Fruit fly (Drosophila melanogaster) whole organism, embryonic: ENCODE measurements around the gene Adat1.
A peak's percentile ranks its signal among the peaks of the same experiment; 100 is the strongest.

ENCODE experiments used
- Abd-B ChIP-seq: fragments of 200-800 bp; sonication (Bioruptor generic); optimal IDR thresholded peaks from 2 replicates; lab custom pipeline; 2018; ENCODE audit warnings: missing biosample characterization, mild to moderate bottlenecking, missing genetic modification characterization, moderate library complexity
- Aef1 ChIP-seq: fragments of 200-800 bp; sonication (Bioruptor generic); IDR thresholded peaks from 3 replicates; pipeline ENCODE4 v1.3.6; 2022; ENCODE audit warnings: missing biosample characterization, missing genetic modification characterization
- CG10565 ChIP-seq: fragments of 200-800 bp; sonication (Bioruptor generic); optimal IDR thresholded peaks from 3 replicates; lab custom pipeline; 2016; ENCODE audit warnings: missing biosample characterization, mild to moderate bottlenecking, missing genetic modification characterization
- CG10979 ChIP-seq: fragments of 200-800 bp; sonication (Bioruptor generic); optimal IDR thresholded peaks from 2 replicates; lab custom pipeline; 2018; ENCODE audit warnings: missing biosample characterization, mild to moderate bottlenecking, missing genetic modification characterization, moderate library complexity
- CG12769 ChIP-seq: fragments of 200-800 bp; sonication (Bioruptor generic); optimal IDR thresholded peaks from 2 replicates; lab custom pipeline; 2019; ENCODE audit warnings: missing biosample characterization, mild to moderate bottlenecking, missing genetic modification characterization, moderate library complexity
- CG13287 ChIP-seq: fragments of 200-800 bp; sonication (Bioruptor generic); IDR thresholded peaks from 2 replicates; pipeline ENCODE4 v1.3.6; 2022; ENCODE audit warnings: missing biosample characterization, missing genetic modification characterization; ENCODE audit not compliant: partially characterized antibody
- CG15514 ChIP-seq: fragments of 200-800 bp; sonication (Bioruptor generic); optimal IDR thresholded peaks from 3 replicates; lab custom pipeline; 2017; ENCODE audit warnings: missing biosample characterization, missing genetic modification characterization, mild to moderate bottlenecking, moderate library complexity, missing genetic modification reagents
- CG15601 ChIP-seq: fragments of 200-800 bp; sonication (Bioruptor generic); optimal IDR thresholded peaks from 3 replicates; lab custom pipeline; 2019; ENCODE audit warnings: missing biosample characterization, mild to moderate bottlenecking, missing genetic modification characterization, moderate library complexity
- CG17829 ChIP-seq: fragments of 200-800 bp; optimal IDR thresholded peaks from 2 replicates; lab custom pipeline; 2019; ENCODE audit warnings: missing biosample characterization, mild to moderate bottlenecking, missing genetic modification characterization, moderate library complexity
- CG18619 ChIP-seq: fragments of 200-800 bp; sonication (Bioruptor generic); optimal IDR thresholded peaks from 3 replicates; lab custom pipeline; 2017; ENCODE audit warnings: missing biosample characterization, mild to moderate bottlenecking, missing genetic modification characterization
- CG30020 ChIP-seq: fragments of 200-800 bp; optimal IDR thresholded peaks from 2 replicates; lab custom pipeline; 2019; ENCODE audit warnings: missing biosample characterization, mild to moderate bottlenecking, missing genetic modification characterization, moderate library complexity
- CG30403 ChIP-seq: fragments of 200-800 bp; sonication (Bioruptor generic); optimal IDR thresholded peaks from 3 replicates; lab custom pipeline; 2016; ENCODE audit warnings: missing biosample characterization, missing genetic modification characterization
- CG33213 ChIP-seq: fragments of 200-800 bp; sonication (Bioruptor generic); optimal IDR thresholded peaks from 3 replicates; lab custom pipeline; 2016; ENCODE audit warnings: missing biosample characterization, missing genetic modification characterization
- CG3847 ChIP-seq: fragments of 200-800 bp; sonication (Bioruptor generic); IDR thresholded peaks from 2 replicates; pipeline ENCODE4 v1.3.6; 2022; ENCODE audit warnings: missing biosample characterization, missing genetic modification characterization
- CG42726 ChIP-seq: fragments of 200-800 bp; sonication (Bioruptor generic); IDR thresholded peaks from 2 replicates; pipeline ENCODE4 v1.3.6; 2022; ENCODE audit warnings: missing biosample characterization, missing genetic modification characterization; ENCODE audit not compliant: partially characterized antibody
- CG4730 ChIP-seq: fragments of 200-800 bp; sonication (Bioruptor generic); IDR thresholded peaks from 2 replicates; pipeline ENCODE4 v1.3.6; 2022; ENCODE audit warnings: missing biosample characterization, missing genetic modification characterization
- CG7839 ChIP-seq: fragments of 200-800 bp; sonication (Bioruptor generic); optimal IDR thresholded peaks from 3 replicates; lab custom pipeline; 2018; ENCODE audit warnings: missing biosample characterization, mild to moderate bottlenecking, missing genetic modification characterization, moderate library complexity
- CG8944 ChIP-seq: fragments of 200-800 bp; sonication (Bioruptor generic); optimal IDR thresholded peaks from 3 replicates; lab custom pipeline; 2016; ENCODE audit warnings: missing biosample characterization, missing genetic modification characterization
- CoRest ChIP-seq: fragments of 200-800 bp; sonication (Bioruptor generic); optimal IDR thresholded peaks from 3 replicates; lab custom pipeline; 2018; ENCODE audit warnings: missing biosample characterization, mild to moderate bottlenecking, missing genetic modification characterization, moderate library complexity
- CrebB ChIP-seq: fragments of 200-800 bp; sonication (Bioruptor generic); optimal IDR thresholded peaks from 3 replicates; lab custom pipeline; 2018; ENCODE audit warnings: missing biosample characterization, mild to moderate bottlenecking, missing genetic modification characterization
- Doc2 ChIP-seq: fragments of 200-800 bp; sonication (Bioruptor generic); IDR thresholded peaks from 2 replicates; pipeline ENCODE4 v1.3.6; 2022; ENCODE audit warnings: missing biosample characterization, missing genetic modification characterization
- Elba2 ChIP-seq: fragments of 200-800 bp; sonication (Bioruptor generic); optimal IDR thresholded peaks from 3 replicates; lab custom pipeline; 2016; ENCODE audit warnings: missing biosample characterization, missing genetic modification characterization
- Gsc ChIP-seq: fragments of 200-800 bp; sonication (Bioruptor generic); IDR thresholded peaks from 2 replicates; pipeline ENCODE4 v1.3.6; 2022; ENCODE audit warnings: missing biosample characterization, missing genetic modification characterization
- HmgD ChIP-seq: fragments of 200-800 bp; sonication (Bioruptor generic); optimal IDR thresholded peaks from 3 replicates; lab custom pipeline; 2016; ENCODE audit warnings: missing biosample characterization, missing genetic modification characterization
- HmgZ ChIP-seq: fragments of 200-800 bp; sonication (Bioruptor generic); optimal IDR thresholded peaks from 2 replicates; lab custom pipeline; 2018; ENCODE audit warnings: missing biosample characterization, mild to moderate bottlenecking, missing genetic modification characterization
- Hr51 ChIP-seq, 2 experiments: fragments of 200-800 bp; sonication (Bioruptor generic); optimal IDR thresholded peaks; 2 replicates in 1 of 2; 3 replicates in 1 of 2; lab custom pipeline; 2016 to 2018; ENCODE audit warnings: missing biosample characterization in 2 of 2, missing genetic modification characterization in 2 of 2, mild to moderate bottlenecking in 1 of 2, moderate library complexity in 1 of 2
- Kr ChIP-seq: fragments of 200-800 bp; sonication (Bioruptor generic); optimal IDR thresholded peaks from 2 replicates; lab custom pipeline; 2017; ENCODE audit warnings: missing biosample characterization, mild to moderate bottlenecking, missing genetic modification characterization
- MBD-R2 ChIP-seq: fragments of 200-800 bp; sonication (Bioruptor generic); IDR thresholded peaks from 2 replicates; pipeline ENCODE4 v1.3.6; 2022; ENCODE audit warnings: missing biosample characterization, missing genetic modification characterization
- Mad ChIP-seq: fragments of 200-800 bp; sonication (Bioruptor generic); optimal IDR thresholded peaks from 2 replicates; lab custom pipeline; 2016; ENCODE audit warnings: missing biosample characterization, missing genetic modification characterization
- abd-A ChIP-seq: fragments of 200-800 bp; sonication (Bioruptor generic); optimal IDR thresholded peaks from 3 replicates; lab custom pipeline; 2019; ENCODE audit warnings: missing biosample characterization, mild to moderate bottlenecking, missing genetic modification characterization, moderate library complexity
- ara ChIP-seq: fragments of 200-800 bp; sonication (Bioruptor generic); IDR thresholded peaks from 2 replicates; pipeline ENCODE4 v1.3.6; 2022; ENCODE audit warnings: missing biosample characterization, missing genetic modification characterization
- cwo ChIP-seq: fragments of 200-800 bp; sonication (Bioruptor generic); optimal IDR thresholded peaks from 3 replicates; lab custom pipeline; 2017; ENCODE audit warnings: missing biosample characterization, missing genetic modification characterization, mild to moderate bottlenecking, moderate library complexity, missing genetic modification reagents
- danr ChIP-seq: fragments of 200-800 bp; sonication (Bioruptor generic); IDR thresholded peaks from 2 replicates; pipeline ENCODE4 v1.3.6; 2022; ENCODE audit warnings: missing biosample characterization, missing genetic modification characterization
- dati ChIP-seq: fragments of 200-800 bp; sonication (Bioruptor generic); IDR thresholded peaks from 2 replicates; pipeline ENCODE4 v1.3.6; 2022; ENCODE audit warnings: missing biosample characterization, missing genetic modification characterization
- grn ChIP-seq: fragments of 200-800 bp; sonication (Bioruptor generic); optimal IDR thresholded peaks from 3 replicates; lab custom pipeline; 2017; ENCODE audit warnings: missing biosample characterization, missing genetic modification characterization
- gsb ChIP-seq: fragments of 200-800 bp; sonication (Bioruptor generic); IDR thresholded peaks from 2 replicates; pipeline ENCODE4 v1.3.6; 2022; ENCODE audit warnings: missing biosample characterization, missing genetic modification characterization
- ken ChIP-seq: fragments of 200-800 bp; sonication (Bioruptor generic); IDR thresholded peaks from 3 replicates; pipeline ENCODE4 v1.3.6; 2022; ENCODE audit warnings: missing biosample characterization, missing genetic modification characterization
- lilli ChIP-seq: fragments of 200-800 bp; sonication (Bioruptor generic); optimal IDR thresholded peaks from 3 replicates; lab custom pipeline; 2016; ENCODE audit warnings: missing biosample characterization, missing genetic modification characterization
- nerfin-2 ChIP-seq: fragments of 200-800 bp; sonication (Bioruptor generic); IDR thresholded peaks from 2 replicates; pipeline ENCODE4 v1.3.6; 2022; ENCODE audit warnings: missing biosample characterization, missing genetic modification characterization; ENCODE audit not compliant: partially characterized antibody
- org-1 ChIP-seq: fragments of 200-800 bp; sonication (Bioruptor generic); optimal IDR thresholded peaks from 2 replicates; lab custom pipeline; 2017; ENCODE audit warnings: missing biosample characterization, missing genetic modification characterization
- pzg ChIP-seq: fragments of 200-800 bp; sonication (Bioruptor generic); optimal IDR thresholded peaks from 3 replicates; lab custom pipeline; 2018; ENCODE audit warnings: missing biosample characterization, mild to moderate bottlenecking, missing genetic modification characterization, moderate library complexity
- row ChIP-seq: fragments of 200-800 bp; sonication (Bioruptor generic); IDR thresholded peaks from 3 replicates; pipeline ENCODE4 v1.3.6; 2022; ENCODE audit warnings: missing biosample characterization, missing genetic modification characterization
- sc ChIP-seq, 3 experiments: fragments of >200 bp in 2 of 3; fragments of 200-800 bp in 1 of 3; sonication (Bioruptor generic) in 1 of 3; optimal IDR thresholded peaks; 2 replicates in 2 of 3; 3 replicates in 1 of 3; lab custom pipeline; 2017; ENCODE audit warnings: mild to moderate bottlenecking in 1 of 3, missing biosample characterization in 1 of 3, missing genetic modification characterization in 1 of 3, missing genetic modification reagents in 1 of 3
- sim ChIP-seq: fragments of 200-800 bp; sonication (Bioruptor generic); IDR thresholded peaks from 2 replicates; pipeline ENCODE4 v1.3.6; 2022; ENCODE audit warnings: missing biosample characterization, missing genetic modification characterization
- sima ChIP-seq: fragments of 200-800 bp; sonication (Bioruptor generic); optimal IDR thresholded peaks from 2 replicates; lab custom pipeline; 2016; ENCODE audit warnings: missing biosample characterization, missing genetic modification characterization
- tna ChIP-seq: fragments of 200-800 bp; sonication (Bioruptor generic); IDR thresholded peaks from 2 replicates; pipeline ENCODE4 v1.3.6; 2022; ENCODE audit warnings: missing biosample characterization, missing genetic modification characterization; ENCODE audit not compliant: partially characterized antibody
- trh ChIP-seq: fragments of 200-800 bp; sonication (Bioruptor generic); optimal IDR thresholded peaks from 2 replicates; lab custom pipeline; 2016; ENCODE audit warnings: missing biosample characterization, missing genetic modification characterization
- unpg ChIP-seq: fragments of 200-800 bp; sonication (Bioruptor generic); optimal IDR thresholded peaks from 3 replicates; lab custom pipeline; 2018; ENCODE audit warnings: missing biosample characterization, mild to moderate bottlenecking, missing genetic modification characterization, moderate library complexity

The Adat1 gene

DNA sequence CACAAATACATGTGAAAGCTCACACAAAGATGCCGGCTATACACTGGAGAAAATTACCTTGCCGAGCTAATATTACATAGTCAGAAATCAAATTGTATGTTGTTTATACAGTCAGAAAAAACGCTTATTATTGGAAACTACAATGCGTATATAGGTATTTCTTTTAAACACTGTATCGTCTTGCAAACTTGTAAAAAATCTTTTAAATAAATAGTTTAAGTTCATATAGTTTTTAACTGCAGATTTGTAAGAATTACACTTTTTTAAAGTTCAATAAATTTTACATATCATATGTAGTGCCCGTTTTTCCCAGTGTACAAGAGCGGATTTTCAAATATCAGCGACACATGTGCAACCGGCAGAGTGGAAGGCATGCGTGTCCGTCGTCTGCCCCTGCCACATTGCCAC is 28.5 kb upstream of the Adat1 start (continued):
- TF ChIP-seq CG17829 (tag; lab: Kevin White, UChicago) (peak; percentile 84), CG33213 (GFP tag; lab: Kevin White, UChicago) (peak; percentile 67), gsb (GFP tag; lab: Robert Waterston, UW) (0 out of 2 replicates have a peak, but pooled peaks have one; percentile 38), pzg (GFP tag; lab: Kevin White, UChicago) (no peak), CG18619 (GFP tag; lab: Kevin White, UChicago) (peak; percentile 82), ara (GFP tag; lab: Robert Waterston, UW) (no peak; the same call in 1 of the 2 replicates), Doc2 (GFP tag; lab: Robert Waterston, UW) (no peak), Gsc (no peak), CG4730 (GFP tag; lab: Robert Waterston, UW) (0 out of 2 replicates have a peak, but pooled peaks have one; percentile 46), CG8944 (GFP tag; lab: Kevin White, UChicago) (peak; percentile 58), Abd-B (peak; percentile 88), Elba2 (GFP tag; lab: Kevin White, UChicago) (no peak), nerfin-2 (no peak), sima (no peak), CG10979 (peak; percentile 85), row (peak; percentile 72), unpg (GFP tag; lab: Kevin White, UChicago) (peak; percentile 91), sc (optimal IDR thresholded peaks at IDR 0.05; lab: Kevin White, UChicago) (no peak), sc (GFP tag; optimal IDR thresholded peaks at IDR 0.05; lab: Kevin White, UChicago) (peak; percentile 62), CG15514 (GFP tag; lab: Kevin White, UChicago) (peak; percentile 40), CG42726 (GFP tag; lab: Robert Waterston, UW) (no peak), CG30020 (tag; lab: Kevin White, UChicago) (peak; percentile 59), CG10565 (GFP tag; lab: Kevin White, UChicago) (peak; percentile 45), CrebB (tag; lab: Kevin White, UChicago) (no peak), CG3847 (peak; percentile 70), HmgZ (tag; lab: Kevin White, UChicago) (peak; percentile 14), org-1 (GFP tag; lab: Kevin White, UChicago) (peak; percentile 86), CG15601 (tag; lab: Kevin White, UChicago) (peak; percentile 89), CG13287 (no peak)

DNA sequence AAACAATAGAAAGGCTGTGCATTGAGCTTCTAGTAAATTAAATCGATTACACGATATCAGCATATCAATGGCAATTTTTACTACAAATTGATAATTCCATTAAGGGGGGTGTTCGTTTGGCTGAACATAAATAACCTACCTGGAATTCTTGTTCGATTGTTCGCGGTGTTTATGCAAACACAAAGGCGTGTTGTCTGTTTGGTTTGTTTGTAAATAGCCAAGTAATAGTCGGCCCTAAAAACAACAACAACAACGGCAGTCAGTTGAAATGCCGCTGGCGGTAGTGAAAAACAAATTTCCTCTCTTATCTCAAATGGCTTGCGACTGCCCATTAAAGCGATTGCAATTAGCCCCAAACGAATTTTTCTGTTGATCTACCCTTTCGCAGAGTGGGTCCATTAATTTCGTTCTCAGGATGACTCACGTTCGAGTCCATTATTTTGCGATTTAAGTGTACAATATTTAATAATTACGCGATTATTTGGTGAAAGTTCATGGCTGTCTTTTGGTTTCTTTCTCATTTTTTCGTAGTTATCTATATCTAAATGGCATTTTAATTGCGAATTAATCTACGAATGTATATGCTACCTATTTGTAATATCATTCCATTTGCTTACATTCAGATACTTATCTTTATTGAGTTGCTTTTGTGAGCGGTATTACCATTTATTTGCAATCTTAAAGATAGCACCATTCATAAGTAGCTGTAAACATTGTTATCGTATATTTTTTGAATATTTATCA is 27.5 kb upstream of the Adat1 start:
- no peak for TF ChIP-seq danr (GFP tag; lab: Robert Waterston, UW)
- peak; percentile 12 for TF ChIP-seq CG30403 (GFP tag; lab: Kevin White, UChicago)
- TF ChIP-seq Aef1 (GFP tag; lab: Robert Waterston, UW) = no peak
- TF ChIP-seq ken = 0 out of 3 replicates have a peak, but pooled peaks have one; percentile 6
- TF ChIP-seq MBD-R2 = no peak
- TF ChIP-seq lilli (GFP tag; lab: Kevin White, UChicago) = no peak
- TF ChIP-seq HmgD (GFP tag; lab: Kevin White, UChicago) = no peak
- no peak for TF ChIP-seq dati (GFP tag; lab: Robert Waterston, UW)
- peak; percentile 26 for TF ChIP-seq Kr
- TF ChIP-seq CG12769 (tag; lab: Kevin White, UChicago) = peak; percentile 3
- TF ChIP-seq CG7839 (tag; lab: Kevin White, UChicago) = peak; percentile 22
- TF ChIP-seq tna = no peak
- TF ChIP-seq abd-A (tag; lab: Kevin White, UChicago) = peak; percentile 38
- peak; percentile 82 for TF ChIP-seq grn (GFP tag; lab: Kevin White, UChicago)
- 0 out of 2 replicates have a peak, but pooled peaks have one; percentile 35 for TF ChIP-seq sim (GFP tag; lab: Robert Waterston, UW)
- no peak for TF ChIP-seq CG10565 (GFP tag; lab: Kevin White, UChicago)
- no peak for TF ChIP-seq trh (GFP tag; lab: Kevin White, UChicago)
- TF ChIP-seq pzg (GFP tag; lab: Kevin White, UChicago) = no peak
- TF ChIP-seq Abd-B = no peak
- no peak for TF ChIP-seq cwo
- TF ChIP-seq CoRest (tag; lab: Kevin White, UChicago) = peak; percentile 10
- TF ChIP-seq CG17829 (tag; lab: Kevin White, UChicago) = no peak
- TF ChIP-seq Mad = no peak
- peak in 1 of 2 experiments; percentile 43 for TF ChIP-seq Hr51 (GFP tag; optimal IDR thresholded peaks at IDR 0.05; lab: Kevin White, UChicago)
